Fruit fly (Drosophila melanogaster) whole organism, embryonic: Measurements from ENCODE around the gene Sry-alpha.

Experiments
- Atf-2 ChIP-seq: fragments of 200-800 bp; sonication (Bioruptor generic); optimal IDR thresholded peaks from 2 replicates; lab custom pipeline; 2016; ENCODE audit warnings: missing biosample characterization, missing genetic modification characterization
- Atf6 ChIP-seq: fragments of 200-800 bp; sonication (Bioruptor generic); IDR thresholded peaks from 2 replicates; pipeline ENCODE4 v1.3.6; 2022; ENCODE audit warnings: missing biosample characterization, missing genetic modification characterization
- Awh ChIP-seq: fragments of 200-800 bp; sonication (Bioruptor generic); IDR thresholded peaks from 2 replicates; pipeline ENCODE4, ENCODE4 v1.3.6; 2022; ENCODE audit warnings: missing biosample characterization, missing genetic modification characterization
- Bgb ChIP-seq: fragments of 200-800 bp; sonication (Bioruptor generic); IDR thresholded peaks from 2 replicates; pipeline ENCODE4 v1.3.6; 2022; ENCODE audit warnings: missing biosample characterization, missing genetic modification characterization; ENCODE audit not compliant: partially characterized antibody
- CG10979 ChIP-seq: fragments of 200-800 bp; sonication (Bioruptor generic); optimal IDR thresholded peaks from 2 replicates; lab custom pipeline; 2018; ENCODE audit warnings: missing biosample characterization, mild to moderate bottlenecking, missing genetic modification characterization, moderate library complexity
- CG11085 ChIP-seq: fragments of 200-800 bp; sonication (Bioruptor generic); IDR thresholded peaks from 2 replicates; pipeline ENCODE4 v1.3.6; 2022; ENCODE audit warnings: missing biosample characterization, missing genetic modification characterization
- CG11695 ChIP-seq: fragments of 200-800 bp; sonication (Bioruptor generic); IDR thresholded peaks from 3 replicates; pipeline ENCODE4 v1.3.6; 2022; ENCODE audit warnings: missing biosample characterization, missing genetic modification characterization
- CG14441 ChIP-seq: fragments of 200-800 bp; sonication (Bioruptor generic); IDR thresholded peaks from 2 replicates; pipeline ENCODE4 v1.3.6; 2022; ENCODE audit warnings: missing biosample characterization, missing genetic modification characterization
- CG17186 ChIP-seq: fragments of 200-800 bp; sonication (Bioruptor generic); optimal IDR thresholded peaks from 3 replicates; lab custom pipeline; 2017; ENCODE audit warnings: missing biosample characterization, missing genetic modification reagents, missing genetic modification characterization
- CG18599 ChIP-seq: fragments of 200-800 bp; sonication (Bioruptor generic); optimal IDR thresholded peaks from 3 replicates; lab custom pipeline; 2017; ENCODE audit warnings: missing biosample characterization, missing genetic modification characterization, mild to moderate bottlenecking, moderate library complexity, missing genetic modification reagents
- CG32532 ChIP-seq: fragments of 200-800 bp; sonication (Bioruptor generic); IDR thresholded peaks from 2 replicates; pipeline ENCODE4 v1.3.6; 2022; ENCODE audit warnings: missing biosample characterization, missing genetic modification characterization
- CG32767 ChIP-seq: fragments of 200-800 bp; sonication (Bioruptor generic); IDR thresholded peaks from 2 replicates; pipeline ENCODE4 v1.3.6; 2022; ENCODE audit warnings: missing biosample characterization, missing genetic modification characterization
- CG43689 ChIP-seq: fragments of 200-800 bp; sonication (Bioruptor generic); IDR thresholded peaks from 2 replicates; pipeline ENCODE4 v1.3.6; 2022; ENCODE audit warnings: missing biosample characterization, missing genetic modification characterization
- CG6791 ChIP-seq: fragments of 200-800 bp; sonication (Bioruptor generic); IDR thresholded peaks from 3 replicates; pipeline ENCODE4 v1.3.6; 2022; ENCODE audit warnings: missing biosample characterization, missing genetic modification characterization; ENCODE audit not compliant: partially characterized antibody
- CG7839 ChIP-seq: fragments of 200-800 bp; sonication (Bioruptor generic); optimal IDR thresholded peaks from 3 replicates; lab custom pipeline; 2018; ENCODE audit warnings: missing biosample characterization, mild to moderate bottlenecking, missing genetic modification characterization, moderate library complexity
- CG7963 ChIP-seq: fragments of 200-800 bp; sonication (Bioruptor generic); IDR thresholded peaks from 3 replicates; pipeline ENCODE4 v1.3.6; 2022; ENCODE audit warnings: missing biosample characterization, missing genetic modification characterization; ENCODE audit not compliant: partially characterized antibody
- CG8765 ChIP-seq: fragments of 200-800 bp; sonication (Bioruptor generic); IDR thresholded peaks from 2 replicates; pipeline ENCODE4 v1.3.6; 2022; ENCODE audit warnings: missing biosample characterization, missing genetic modification characterization
- D19B ChIP-seq: fragments of 200-800 bp; sonication (Bioruptor generic); optimal IDR thresholded peaks from 2 replicates; lab custom pipeline; 2017; ENCODE audit warnings: missing biosample characterization, mild to moderate bottlenecking, missing genetic modification characterization
- Dek ChIP-seq: fragments of 200-800 bp; sonication (Bioruptor generic); optimal IDR thresholded peaks from 3 replicates; lab custom pipeline; 2019; ENCODE audit warnings: missing biosample characterization, mild to moderate bottlenecking, missing genetic modification characterization, moderate library complexity
- E2f2 ChIP-seq: fragments of 200-800 bp; sonication (Bioruptor generic); IDR thresholded peaks from 2 replicates; pipeline ENCODE4 v1.3.6; 2022; ENCODE audit warnings: missing biosample characterization, missing genetic modification characterization
- Gsc ChIP-seq: fragments of 200-800 bp; sonication (Bioruptor generic); IDR thresholded peaks from 2 replicates; pipeline ENCODE4 v1.3.6; 2022; ENCODE audit warnings: missing biosample characterization, missing genetic modification characterization
- MBD-R2 ChIP-seq: fragments of 200-800 bp; sonication (Bioruptor generic); IDR thresholded peaks from 2 replicates; pipeline ENCODE4 v1.3.6; 2022; ENCODE audit warnings: missing biosample characterization, missing genetic modification characterization
- Pdp1 ChIP-seq, 2 experiments: fragments of 200-800 bp; sonication (Bioruptor generic); optimal IDR thresholded peaks; 3 replicates each; lab custom pipeline; 2016; ENCODE audit warnings: missing biosample characterization in 2 of 2, missing genetic modification characterization in 2 of 2, mild to moderate bottlenecking in 1 of 2, moderate library complexity in 1 of 2
- Ptx1 ChIP-seq: fragments of 200-800 bp; sonication (Bioruptor generic); IDR thresholded peaks from 2 replicates; pipeline ENCODE4 v1.3.6; 2022; ENCODE audit warnings: missing biosample characterization, missing genetic modification characterization
- Rfx ChIP-seq: fragments of 200-800 bp; sonication (Bioruptor generic); IDR thresholded peaks from 2 replicates; pipeline ENCODE4 v1.3.6; 2022; ENCODE audit warnings: missing biosample characterization, missing genetic modification characterization
- Tbp ChIP-seq: fragments of >200 bp; optimal IDR thresholded peaks from 2 replicates; lab custom pipeline; 2018; ENCODE audit warnings: missing biosample characterization, missing genetic modification characterization
- abd-A ChIP-seq: fragments of 200-800 bp; sonication (Bioruptor generic); optimal IDR thresholded peaks from 3 replicates; lab custom pipeline; 2019; ENCODE audit warnings: missing biosample characterization, mild to moderate bottlenecking, missing genetic modification characterization, moderate library complexity
- bigmax ChIP-seq: fragments of 200-800 bp; sonication (Bioruptor generic); optimal IDR thresholded peaks from 2 replicates; lab custom pipeline; 2018; ENCODE audit warnings: missing biosample characterization, mild to moderate bottlenecking, missing genetic modification characterization
- ci ChIP-seq: fragments of 200-800 bp; sonication (Bioruptor generic); IDR thresholded peaks from 3 replicates; pipeline ENCODE4 v1.3.6; 2022; ENCODE audit warnings: missing biosample characterization, missing genetic modification characterization
- croc ChIP-seq: fragments of 200-800 bp; sonication (Bioruptor generic); conservative IDR thresholded peaks from 3 replicates; pipeline ENCODE4 v1.3.6; 2022; ENCODE audit warnings: missing biosample characterization, missing genetic modification characterization
- cwo ChIP-seq: fragments of 200-800 bp; sonication (Bioruptor generic); optimal IDR thresholded peaks from 3 replicates; lab custom pipeline; 2017; ENCODE audit warnings: missing biosample characterization, missing genetic modification characterization, mild to moderate bottlenecking, moderate library complexity, missing genetic modification reagents
- dmrt11E ChIP-seq: fragments of 200-800 bp; sonication (Bioruptor generic); optimal IDR thresholded peaks from 3 replicates; lab custom pipeline; 2018; ENCODE audit warnings: missing biosample characterization, mild to moderate bottlenecking, missing genetic modification characterization, moderate library complexity
- klu ChIP-seq: fragments of 200-800 bp; sonication (Bioruptor generic); IDR thresholded peaks from 2 replicates; pipeline ENCODE4 v1.3.6; 2022; ENCODE audit warnings: missing biosample characterization, missing genetic modification characterization
- org-1 ChIP-seq: fragments of 200-800 bp; sonication (Bioruptor generic); optimal IDR thresholded peaks from 2 replicates; lab custom pipeline; 2017; ENCODE audit warnings: missing biosample characterization, missing genetic modification characterization
- ranshi ChIP-seq: fragments of 200-800 bp; sonication (Bioruptor generic); IDR thresholded peaks from 2 replicates; pipeline ENCODE4 v1.3.6; 2022; ENCODE audit warnings: missing biosample characterization, missing genetic modification characterization
- rib ChIP-seq: fragments of 200-800 bp; sonication (Bioruptor generic); IDR thresholded peaks from 2 replicates; pipeline ENCODE4 v1.3.6; 2022; ENCODE audit warnings: missing biosample characterization, missing genetic modification characterization
- row ChIP-seq: fragments of 200-800 bp; sonication (Bioruptor generic); IDR thresholded peaks from 3 replicates; pipeline ENCODE4 v1.3.6; 2022; ENCODE audit warnings: missing biosample characterization, missing genetic modification characterization
- usp ChIP-seq: fragments of >200 bp; optimal IDR thresholded peaks from 2 replicates; lab custom pipeline; 2017; ENCODE audit warnings: missing biosample characterization, missing genetic modification characterization
- vvl ChIP-seq: fragments of 200-800 bp; sonication (Bioruptor generic); IDR thresholded peaks from 2 replicates; pipeline ENCODE4 v1.3.6; 2022; ENCODE audit warnings: missing biosample characterization, missing genetic modification characterization

The Sry-alpha gene

dm6 chr3R:30012602-30013489 is 26.7 kb upstream of the Sry-alpha start (continued):
- TF ChIP-seq MBD-R2 (GFP tag; lab: Robert Waterston, UW) (no peak; the same call in 1 of the 2 replicates), dmrt11E (no peak), CG8765 (GFP tag; lab: Robert Waterston, UW) (no peak), usp (GFP tag; lab: Kevin White, UChicago) (no peak), CG14441 (GFP tag; lab: Robert Waterston, UW) (0 out of 2 replicates have a peak, but pooled peaks have one; percentile 42), vvl (GFP tag; lab: Robert Waterston, UW) (no peak), abd-A (tag; lab: Kevin White, UChicago) (no peak), Gsc (GFP tag; lab: Robert Waterston, UW) (no peak), Dek (tag; lab: Kevin White, UChicago) (peak; percentile 20), row (GFP tag; lab: Robert Waterston, UW) (peak; percentile 49), CG32532 (peak; percentile 83), CG11085 (GFP tag; lab: Robert Waterston, UW) (0 out of 2 replicates have a peak, but pooled peaks have one; percentile 39), ci (GFP tag; lab: Robert Waterston, UW) (no peak), Tbp (GFP tag; lab: Kevin White, UChicago) (no peak), rib (GFP tag; lab: Robert Waterston, UW) (peak; percentile 68; the same call in 1 of the 2 replicates), Ptx1 (GFP tag; lab: Robert Waterston, UW) (0 out of 2 replicates have a peak, but pooled peaks have one; percentile 32), Rfx (GFP tag; lab: Robert Waterston, UW) (peak; percentile 65), Atf6 (GFP tag; lab: Robert Waterston, UW) (peak; percentile 54), CG32767 (GFP tag; lab: Robert Waterston, UW) (no peak), D19B (GFP tag; lab: Kevin White, UChicago) (peak; percentile 9), Awh (GFP tag; lab: Robert Waterston, UW) (no peak), croc (GFP tag; lab: Robert Waterston, UW) (no peak), bigmax (no peak), org-1 (no peak), ranshi (GFP tag; lab: Robert Waterston, UW) (peak; percentile 23; the same call in 1 of the 2 replicates), Bgb (GFP tag; lab: Robert Waterston, UW) (no peak), E2f2 (GFP tag; lab: Robert Waterston, UW) (no peak), CG7963 (GFP tag; lab: Robert Waterston, UW) (no peak), CG6791 (GFP tag; lab: Robert Waterston, UW) (no peak), CG17186 (GFP tag; lab: Kevin White, UChicago) (no peak), klu (GFP tag; lab: Robert Waterston, UW) (no peak), CG10979 (tag; lab: Kevin White, UChicago) (no peak), Pdp1 (GFP tag; optimal IDR thresholded peaks at IDR 0.05; lab: Kevin White, UChicago) (peak in 1 of 2 experiments; percentile 88), CG11695 (GFP tag; lab: Robert Waterston, UW) (0 out of 3 replicates have a peak, but pooled peaks have one; percentile 35), CG7839 (tag; lab: Kevin White, UChicago) (peak; percentile 6), CG18599 (GFP tag; lab: Kevin White, UChicago) (peak; percentile 67), cwo (GFP tag; lab: Kevin White, UChicago) (peak; percentile 95), Atf-2 (GFP tag; lab: Kevin White, UChicago) (no peak), CG43689 (no peak)
